Fruit fly (Drosophila melanogaster): ENCODE data around the gene CG43630.

Gene CG43630

DNA sequence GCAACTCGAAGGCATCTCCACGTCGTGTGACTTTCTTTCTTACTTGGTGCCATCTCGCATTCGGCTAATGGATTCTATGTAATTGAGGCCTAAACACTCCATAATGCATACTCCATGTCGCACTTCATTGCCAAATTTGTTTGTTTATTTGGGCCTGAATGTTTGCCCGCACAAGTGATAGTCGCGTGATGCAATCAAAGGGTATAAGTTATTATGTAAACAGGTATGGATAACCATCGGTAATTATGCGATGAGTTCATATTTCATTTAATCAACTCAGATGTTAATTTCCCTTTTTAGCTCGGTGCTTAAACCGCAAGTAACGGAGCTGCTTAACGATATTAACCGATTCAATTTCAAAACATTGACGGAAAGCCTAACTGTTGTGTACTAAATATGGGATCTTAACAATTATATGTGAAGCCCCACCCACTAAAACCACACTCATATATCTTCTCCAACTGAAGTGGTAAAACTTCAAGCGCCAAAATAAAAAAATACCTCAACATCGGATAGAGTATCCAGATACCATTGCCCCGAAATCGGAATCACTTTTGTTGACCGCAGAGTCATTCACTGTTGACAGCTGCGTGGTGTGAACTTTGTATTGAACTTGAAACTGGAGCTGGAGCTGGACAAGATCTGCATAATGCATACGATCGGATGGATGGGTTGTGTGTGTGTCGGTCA, 31.3 kb downstream of the CG43630 start:
- TF ChIP-seq CG12605 (GFP tag; IDR thresholded peaks at IDR 0.05), result no peak
- TF ChIP-seq CG32121 (GFP tag; IDR thresholded peaks at IDR 0.05), result no peak
- TF ChIP-seq CG34367 (tag; optimal IDR thresholded peaks at IDR 0.05), result no peak
- TF ChIP-seq CG13204 (GFP tag; optimal IDR thresholded peaks at IDR 0.05), result no peak
- TF ChIP-seq gl (tag; optimal IDR thresholded peaks at IDR 0.05), result no peak
- no peak for TF ChIP-seq CG15710 (tag; optimal IDR thresholded peaks at IDR 0.05)
- peak; percentile 27 for TF ChIP-seq Pif1A (GFP tag; optimal IDR thresholded peaks at IDR 0.05)
- TF ChIP-seq CG14655 (GFP tag; optimal IDR thresholded peaks at IDR 0.05), result no peak
- TF ChIP-seq CG10348 (GFP tag; IDR thresholded peaks at IDR 0.05), result no peak
- TF ChIP-seq Pif1B (GFP tag; optimal IDR thresholded peaks at IDR 0.05), result no peak
- TF ChIP-seq Snoo (tag; optimal IDR thresholded peaks at IDR 0.05), result no peak
- no peak for TF ChIP-seq D1 (tag; optimal IDR thresholded peaks at IDR 0.05)
- no peak for TF ChIP-seq fd96Ca (GFP tag; IDR thresholded peaks at IDR 0.05)
- TF ChIP-seq CG8159 (tag; optimal IDR thresholded peaks at IDR 0.05), result peak; percentile 9
- TF ChIP-seq CG17806 (tag; optimal IDR thresholded peaks at IDR 0.05), result no peak
- no peak for TF ChIP-seq CG9948 (tag; optimal IDR thresholded peaks at IDR 0.05)
- no peak for TF ChIP-seq CG4496 (GFP tag; IDR thresholded peaks at IDR 0.05)
- TF ChIP-seq rn (GFP tag; IDR thresholded peaks at IDR 0.05), result no peak
- TF ChIP-seq CG8301 (tag; optimal IDR thresholded peaks at IDR 0.05), result no peak
- TF ChIP-seq EcR (GFP tag; optimal IDR thresholded peaks at IDR 0.05), result peak; percentile 61
- TF ChIP-seq Ets98B (GFP tag; IDR thresholded peaks at IDR 0.05), result no peak

dm6 chr3R:12642051-12642532, 34.0 kb downstream of the CG43630 start, which contains the start of gene CG6753:
CG6753 (minus strand) TSS chr3R:12642482.
- TF ChIP-seq CG15710 (tag; optimal IDR thresholded peaks at IDR 0.05) (no peak), Snoo (tag; optimal IDR thresholded peaks at IDR 0.05) (no peak), CG4496 (GFP tag; IDR thresholded peaks at IDR 0.05) (no peak), CG34367 (tag; optimal IDR thresholded peaks at IDR 0.05) (no peak), CG8159 (tag; optimal IDR thresholded peaks at IDR 0.05) (no peak), D1 (tag; optimal IDR thresholded peaks at IDR 0.05) (no peak), rn (GFP tag; IDR thresholded peaks at IDR 0.05) (no peak), CG10348 (GFP tag; IDR thresholded peaks at IDR 0.05) (no peak), Pif1B (GFP tag; optimal IDR thresholded peaks at IDR 0.05) (no peak), EcR (GFP tag; optimal IDR thresholded peaks at IDR 0.05) (no peak), CG17806 (tag; optimal IDR thresholded peaks at IDR 0.05) (no peak), CG14655 (GFP tag; optimal IDR thresholded peaks at IDR 0.05) (no peak), CG8301 (tag; optimal IDR thresholded peaks at IDR 0.05) (no peak), CG13204 (GFP tag; optimal IDR thresholded peaks at IDR 0.05) (no peak), Pif1A (GFP tag; optimal IDR thresholded peaks at IDR 0.05) (no peak), fd96Ca (GFP tag; IDR thresholded peaks at IDR 0.05) (no peak), Ets98B (GFP tag; IDR thresholded peaks at IDR 0.05) (no peak), CG12605 (GFP tag; IDR thresholded peaks at IDR 0.05) (no peak), CG9948 (tag; optimal IDR thresholded peaks at IDR 0.05) (no peak)

dm6 chr3R:12641620-12642019, 34.4 kb downstream of the CG43630 start:
- TF ChIP-seq Ets98B (GFP tag; IDR thresholded peaks at IDR 0.05) (no peak), CG13204 (GFP tag; optimal IDR thresholded peaks at IDR 0.05) (no peak), rn (GFP tag; IDR thresholded peaks at IDR 0.05) (no peak), CG9948 (tag; optimal IDR thresholded peaks at IDR 0.05) (no peak), CG32121 (GFP tag; IDR thresholded peaks at IDR 0.05) (no peak), gl (tag; optimal IDR thresholded peaks at IDR 0.05) (no peak), EcR (GFP tag; optimal IDR thresholded peaks at IDR 0.05) (no peak), Snoo (tag; optimal IDR thresholded peaks at IDR 0.05) (no peak), CG34367 (tag; optimal IDR thresholded peaks at IDR 0.05) (no peak), CG4496 (GFP tag; IDR thresholded peaks at IDR 0.05) (no peak), CG8159 (tag; optimal IDR thresholded peaks at IDR 0.05) (no peak), CG15710 (tag; optimal IDR thresholded peaks at IDR 0.05) (no peak)

dm6 chr3R:12637961-12638531, 38.0 kb downstream of the CG43630 start, which contains the start of gene CG11608:
CG11608 (plus strand) TSS chr3R:12638481.
- TF ChIP-seq CG12605 (GFP tag; IDR thresholded peaks at IDR 0.05) (no peak), CG4496 (GFP tag; IDR thresholded peaks at IDR 0.05) (no peak), CG15710 (tag; optimal IDR thresholded peaks at IDR 0.05) (no peak), CG34367 (tag; optimal IDR thresholded peaks at IDR 0.05) (no peak), CG17806 (tag; optimal IDR thresholded peaks at IDR 0.05) (no peak), fd96Ca (GFP tag; IDR thresholded peaks at IDR 0.05) (no peak), EcR (GFP tag; optimal IDR thresholded peaks at IDR 0.05) (no peak), CG10348 (GFP tag; IDR thresholded peaks at IDR 0.05) (no peak), CG13204 (GFP tag; optimal IDR thresholded peaks at IDR 0.05) (no peak), CG9948 (tag; optimal IDR thresholded peaks at IDR 0.05) (no peak), gl (tag; optimal IDR thresholded peaks at IDR 0.05) (no peak), CG32121 (GFP tag; IDR thresholded peaks at IDR 0.05) (no peak), rn (GFP tag; IDR thresholded peaks at IDR 0.05) (no peak), CG8159 (tag; optimal IDR thresholded peaks at IDR 0.05) (no peak), CG8301 (tag; optimal IDR thresholded peaks at IDR 0.05) (no peak), Snoo (tag; optimal IDR thresholded peaks at IDR 0.05) (no peak), CG14655 (GFP tag; optimal IDR thresholded peaks at IDR 0.05) (no peak), Ets98B (GFP tag; IDR thresholded peaks at IDR 0.05) (no peak), Pif1B (GFP tag; optimal IDR thresholded peaks at IDR 0.05) (no peak)

DNA sequence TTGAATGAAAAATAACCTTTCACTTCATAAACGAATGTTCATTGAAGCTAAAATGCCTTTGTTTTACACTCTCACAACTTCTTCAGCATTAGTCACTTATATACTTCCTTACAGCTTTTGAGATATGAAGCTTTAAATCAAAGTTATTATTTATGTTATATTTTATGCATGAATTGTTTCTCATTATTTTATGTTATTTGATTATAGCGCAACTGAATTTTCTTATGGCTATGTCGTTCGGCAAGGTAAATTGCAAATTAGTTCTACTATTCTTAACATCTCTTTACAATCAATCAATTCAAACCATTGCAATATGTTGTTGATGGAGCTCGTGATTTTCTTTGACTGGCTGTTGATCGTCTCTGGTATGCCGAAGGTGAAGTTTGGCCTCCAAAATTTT, 39.8 kb downstream of the CG43630 start, which contains the start of gene CG11600:
TSS of gene CG11600 (plus strand) at position 301 of the 400 bp plus-strand sequence.
- TF ChIP-seq Snoo (tag; optimal IDR thresholded peaks at IDR 0.05), result no peak
- TF ChIP-seq EcR (GFP tag; optimal IDR thresholded peaks at IDR 0.05), result no peak
- TF ChIP-seq Pif1B (GFP tag; optimal IDR thresholded peaks at IDR 0.05), result no peak
- no peak for TF ChIP-seq Ets98B (GFP tag; IDR thresholded peaks at IDR 0.05)
- TF ChIP-seq D1 (tag; optimal IDR thresholded peaks at IDR 0.05), result no peak
- no peak for TF ChIP-seq CG8301 (tag; optimal IDR thresholded peaks at IDR 0.05)
- no peak for TF ChIP-seq CG12605 (GFP tag; IDR thresholded peaks at IDR 0.05)
- no peak for TF ChIP-seq CG32121 (GFP tag; IDR thresholded peaks at IDR 0.05)
- TF ChIP-seq CG10348 (GFP tag; IDR thresholded peaks at IDR 0.05), result no peak
- TF ChIP-seq CG8159 (tag; optimal IDR thresholded peaks at IDR 0.05), result no peak

Measured in whole organism, pupa.